Worm (Caenorhabditis elegans): ENCODE measurements around the gene F07A11.4.

F07A11.4 gene

DNA sequence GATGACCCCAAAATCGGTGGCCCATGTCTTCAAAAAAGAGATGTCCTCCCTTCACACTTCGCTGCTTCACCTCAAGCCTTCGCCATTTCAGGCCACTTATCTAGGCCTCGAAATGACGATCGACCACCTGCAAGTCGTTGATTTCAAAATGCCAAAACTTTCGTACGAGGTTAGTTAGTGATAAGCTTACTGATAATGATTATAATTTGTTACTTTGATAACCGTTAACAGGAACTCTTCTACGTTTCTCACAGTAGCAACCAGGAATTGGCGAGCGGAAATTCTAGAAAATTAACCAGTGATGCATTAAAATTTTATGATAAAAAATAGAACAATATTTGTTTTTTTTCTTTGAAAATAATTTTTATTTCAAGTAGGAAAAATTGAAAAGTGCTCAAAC, 46.1 kb downstream of the F07A11.4 start:
- no peak for TF ChIP-seq unc-62 (GFP tag; optimal IDR thresholded peaks at IDR 0.05)

DNA sequence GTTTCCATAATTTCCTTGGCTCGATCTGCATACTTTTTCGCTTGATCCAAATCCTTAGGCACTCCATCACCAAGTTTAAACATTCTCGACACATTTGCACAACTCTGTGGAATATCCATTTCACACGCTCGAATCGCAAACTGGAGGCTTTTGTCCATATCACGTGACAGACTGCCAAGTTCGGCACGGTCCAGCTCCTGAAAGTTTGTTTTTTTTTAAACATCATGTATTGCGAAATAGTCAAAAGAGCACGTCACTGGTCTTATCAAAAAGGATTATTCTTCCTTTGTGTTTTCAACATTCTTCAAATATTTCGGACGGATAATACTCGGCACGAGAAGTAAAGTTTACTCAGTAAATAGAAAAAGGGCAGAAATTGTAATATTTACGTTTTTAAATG, 48.4 kb downstream of the F07A11.4 start:
- no peak for TF ChIP-seq unc-62 (GFP tag; optimal IDR thresholded peaks at IDR 0.05)

ce11 chrII:11650975-11651588, 50.3 kb downstream of the F07A11.4 start, which contains the start of gene coa-7:
Gene coa-7, minus strand, starts transcription at chrII:11651148.
- TF ChIP-seq unc-62 (GFP tag; optimal IDR thresholded peaks at IDR 0.05) = no peak

- no peak for TF ChIP-seq unc-62 (GFP tag; optimal IDR thresholded peaks at IDR 0.05)
Measured at ce11 chrII:11652125-11652524, 51.3 kb downstream of the F07A11.4 start.

DNA sequence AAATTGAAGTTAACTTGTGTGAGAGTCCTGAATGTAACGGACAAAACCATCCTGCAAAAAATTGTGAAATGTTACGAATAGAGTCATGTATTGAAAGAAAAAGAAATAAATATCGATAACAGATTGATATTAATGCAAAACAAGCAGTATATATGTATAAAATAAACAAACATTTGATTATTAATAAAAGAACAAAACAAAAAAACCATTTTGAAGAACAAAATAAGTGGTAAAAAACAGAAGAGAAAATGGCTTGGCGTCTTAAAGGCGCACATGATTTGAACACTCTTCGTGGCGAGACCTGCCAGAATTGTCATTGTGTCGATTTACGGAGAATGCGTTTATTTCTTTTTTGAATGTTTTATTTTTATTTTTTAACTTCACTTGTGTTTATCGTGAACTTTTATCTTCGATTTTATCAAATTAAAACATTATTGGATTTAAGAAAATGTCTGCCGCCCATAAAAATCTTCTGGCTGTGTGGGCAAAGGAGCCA, 51.9 kb downstream of the F07A11.4 start, which contains the start of the genes rad-23 and rpn-12:
Gene rad-23 (minus strand): TSS at position 51 of the 496 bp plus-strand sequence.
Gene rpn-12 (plus strand): TSS at position 446 of the 496 bp plus-strand sequence.
- no peak for TF ChIP-seq unc-62 (GFP tag; optimal IDR thresholded peaks at IDR 0.05)

DNA sequence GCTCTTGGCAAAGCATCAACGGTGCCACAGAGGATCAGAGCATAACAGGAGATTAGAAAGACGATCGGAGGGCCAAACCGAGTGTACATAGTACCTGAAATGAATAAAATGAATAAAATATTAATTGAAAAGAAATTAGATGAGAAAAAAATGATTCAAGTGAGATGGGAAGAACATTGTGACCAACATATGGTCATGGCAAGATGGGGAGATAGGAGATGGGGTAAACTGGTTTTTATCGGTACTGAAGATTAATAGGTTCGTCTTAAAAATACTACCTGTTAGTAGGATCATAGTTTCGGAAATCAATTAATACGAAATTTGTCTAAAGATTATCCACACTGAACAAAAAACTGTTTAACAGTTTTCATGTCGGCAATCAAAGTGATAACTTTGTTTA, 56.3 kb downstream of the F07A11.4 start, which contains the start of gene nep-1:
Gene nep-1 (minus strand): TSS at position 101 of the 400 bp plus-strand sequence.
- no peak for TF ChIP-seq unc-62 (GFP tag; optimal IDR thresholded peaks at IDR 0.05)

ce11 chrII:11658854-11659253, 58.0 kb downstream of the F07A11.4 start:
- TF ChIP-seq unc-62 (GFP tag; optimal IDR thresholded peaks at IDR 0.05) = no peak

Measured in whole organism, dauer.